Worm (Caenorhabditis elegans): ENCODE data around the gene ula-1.
A peak's percentile ranks its signal among the peaks of the same experiment; 100 is the strongest.

ula-1 gene

DNA sequence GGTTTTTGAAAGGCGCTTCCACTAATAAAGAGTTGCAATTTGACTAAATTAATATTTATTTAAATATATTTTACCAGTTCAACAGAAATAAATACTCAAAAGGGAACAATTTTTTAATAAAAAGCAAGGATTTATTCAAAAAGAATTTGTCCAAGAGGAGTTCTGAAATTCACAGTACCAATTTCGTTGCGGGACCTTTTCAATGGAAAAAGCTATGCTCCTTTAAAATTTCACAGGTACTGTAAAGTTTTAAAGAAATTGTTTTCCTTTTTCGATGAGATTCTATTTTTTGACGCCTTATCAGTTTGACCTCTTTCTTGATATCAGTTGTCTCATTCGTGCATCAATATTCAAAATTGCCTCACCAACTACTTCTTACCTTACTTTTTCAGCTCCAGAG is 19.9 kb downstream of the ula-1 start, which contains the start of gene tag-340:
Gene tag-340, plus strand, starts transcription at position 249 of the 400 bp plus-strand sequence.
- TF ChIP-seq daf-19 (GFP tag; conservative IDR thresholded peaks at IDR 0.05) = no peak
- no peak for TF ChIP-seq rbr-2 (tag; optimal IDR thresholded peaks at IDR 0.05)
- TF ChIP-seq Y105C5A.15 (GFP tag; IDR thresholded peaks at IDR 0.05) = no peak
- no peak for TF ChIP-seq daf-16 (GFP tag; optimal IDR thresholded peaks at IDR 0.05)
- peak; percentile 42 for TF ChIP-seq daf-16 (tag; optimal IDR thresholded peaks at IDR 0.05)
- no peak for TF ChIP-seq skn-1 (tag; optimal IDR thresholded peaks at IDR 0.05)
- no peak for TF ChIP-seq F26F4.8 (GFP tag; conservative IDR thresholded peaks at IDR 0.05)
- TF ChIP-seq fkh-10 (GFP tag; optimal IDR thresholded peaks at IDR 0.05) = no peak
- TF ChIP-seq ceh-20 (GFP tag; IDR thresholded peaks at IDR 0.05) = no peak
- no peak for TF ChIP-seq nhr-42 (GFP tag; IDR thresholded peaks at IDR 0.05)
- TF ChIP-seq lsy-2 (tag; optimal IDR thresholded peaks at IDR 0.05) = no peak
- no peak for TF ChIP-seq mdl-1 (tag; optimal IDR thresholded peaks at IDR 0.05)
- TF ChIP-seq mdt-29 (GFP tag; IDR thresholded peaks at IDR 0.05) = no peak
- TF ChIP-seq mes-2 (tag; optimal IDR thresholded peaks at IDR 0.05; ENCODE audit: poor library complexity, severe bottlenecking) = no peak
- no peak for TF ChIP-seq sdz-12 (GFP tag; optimal IDR thresholded peaks at IDR 0.05)
- peak; percentile 3 for TF ChIP-seq nhr-28 (tag; optimal IDR thresholded peaks at IDR 0.05)

ce11 chrIII:4899728-4900127 is 20.4 kb downstream of the ula-1 start:
- TF ChIP-seq jun-1 (tag; optimal IDR thresholded peaks at IDR 0.05) (peak; percentile 96), mxl-2 (GFP tag; conservative IDR thresholded peaks at IDR 0.05) (peak; percentile 88), zfp-3 (GFP tag; conservative IDR thresholded peaks at IDR 0.05) (peak; percentile 96), mes-2 (tag; optimal IDR thresholded peaks at IDR 0.05; ENCODE audit: poor library complexity, severe bottlenecking) (peak; percentile 94), Y75B8A.6 (GFP tag; IDR thresholded peaks at IDR 0.05) (peak; percentile 95), mdl-1 (tag; optimal IDR thresholded peaks at IDR 0.05) (peak; percentile 79 to 99), ceh-62 (tag; optimal IDR thresholded peaks at IDR 0.05) (no peak), ctbp-1 (GFP tag; IDR thresholded peaks at IDR 0.05) (peak; percentile 99), mxl-3 (GFP tag; optimal IDR thresholded peaks at IDR 0.05) (peak; percentile 99), ceh-44 (GFP tag; IDR thresholded peaks at IDR 0.05) (peak; percentile 58; the same call in 1 of the 2 replicates), zfp-2 (tag; optimal IDR thresholded peaks at IDR 0.05) (peak; percentile 96), ces-1 (GFP tag; optimal IDR thresholded peaks at IDR 0.05) (peak; percentile 70), spr-3 (GFP tag; optimal IDR thresholded peaks at IDR 0.05) (peak; percentile 93), dmd-8 (GFP tag; IDR thresholded peaks at IDR 0.05) (peak; percentile 58; the same call in 1 of the 2 replicates), lin-39 (tag; optimal IDR thresholded peaks at IDR 0.05) (no peak), zip-2 (tag; optimal IDR thresholded peaks at IDR 0.05) (peak; percentile 87), nhr-10 (tag; optimal IDR thresholded peaks at IDR 0.05) (peak; percentile 96), lin-1 (GFP tag; IDR thresholded peaks at IDR 0.05) (peak; percentile 99), skn-1 (tag; optimal IDR thresholded peaks at IDR 0.05) (peak; percentile 64), ztf-11 (tag; optimal IDR thresholded peaks at IDR 0.05) (no peak), hlh-11 (tag; optimal IDR thresholded peaks at IDR 0.05) (peak; percentile 100), Y5F2A.4 (GFP tag; optimal IDR thresholded peaks at IDR 0.05) (peak; percentile 85), lsy-2 (tag; optimal IDR thresholded peaks at IDR 0.05) (peak; percentile 93 to 97), dmd-9 (GFP tag; IDR thresholded peaks at IDR 0.05) (peak; percentile 96), nhr-48 (tag; optimal IDR thresholded peaks at IDR 0.05) (peak; percentile 98), aly-2 (tag; optimal IDR thresholded peaks at IDR 0.05) (no peak), nhr-77 (tag; optimal IDR thresholded peaks at IDR 0.05) (peak; percentile 96), saeg-2 (GFP tag; IDR thresholded peaks at IDR 0.05) (peak; percentile 100), F26F4.8 (GFP tag; conservative IDR thresholded peaks at IDR 0.05) (peak; percentile 75), snpc-1.2 (GFP tag; IDR thresholded peaks at IDR 0.05) (peak; percentile 78), F10B5.3 (tag; optimal IDR thresholded peaks at IDR 0.05) (peak; percentile 88), snpc-4 (tag; optimal IDR thresholded peaks at IDR 0.05) (peak; percentile 12), egl-27 (tag; optimal IDR thresholded peaks at IDR 0.05) (peak; percentile 62), lin-29 (GFP tag; IDR thresholded peaks at IDR 0.05) (peak; percentile 94), lin-13 (GFP tag; optimal IDR thresholded peaks at IDR 0.05) (peak; percentile 97), sdz-12 (GFP tag; optimal IDR thresholded peaks at IDR 0.05) (peak; percentile 95), hif-1 (tag; optimal IDR thresholded peaks at IDR 0.05) (peak; percentile 94 to 97), cey-2 (tag; optimal IDR thresholded peaks at IDR 0.05; ENCODE audit: borderline replicate concordance, insufficient read depth) (peak; percentile 9), ztf-7 (tag; optimal IDR thresholded peaks at IDR 0.05) (peak; percentile 74)
